Worm (Caenorhabditis elegans) whole organism, L4 larva: ENCODE results near the gene hrg-3.

Source experiments
- R02D3.7 ChIP-seq: fragments of 150-350 bp; sonication (generic microtip); optimal IDR thresholded peaks from 3 replicates; lab custom pipeline; 2014; ENCODE audit warnings: missing biosample characterization, missing genetic modification characterization
- ama-1 ChIP-seq: fragments of 150-350 bp; optimal IDR thresholded peaks from 2 replicates; lab custom pipeline; 2014; ENCODE audit warnings: inconsistent platforms, mixed read lengths
- ctbp-1 ChIP-seq: fragments of 200-800 bp; sonication (Bioruptor generic); IDR thresholded peaks from 2 replicates; pipeline ENCODE4 v1.3.6; 2022; ENCODE audit warnings: missing genetic modification reagents, missing genetic modification characterization, missing compliant biosample characterization
- lin-39 ChIP-seq: fragments of 150-350 bp; optimal IDR thresholded peaks from 2 replicates; lab custom pipeline; 2014; ENCODE audit warnings: missing biosample characterization, missing genetic modification reagents, missing genetic modification characterization
- pha-4 ChIP-seq, 2 experiments: fragments of 150-350 bp in 1 of 2; fragments of 200-800 bp in 1 of 2; sonication (Bioruptor generic) in 1 of 2; IDR thresholded peaks in 1 of 2; optimal IDR thresholded peaks in 1 of 2; 2 replicates each; pipeline versions ENCODE4 v1.3.6 to Lab custom; 2014 to 2022; ENCODE audit warnings: missing genetic modification characterization in 2 of 2, missing genetic modification reagents in 2 of 2, missing biosample characterization in 1 of 2, missing compliant biosample characterization in 1 of 2
- saeg-2 ChIP-seq: fragments of 200-800 bp; sonication (Bioruptor generic); IDR thresholded peaks from 2 replicates; pipeline ENCODE4 v1.3.6; 2022; ENCODE audit warnings: missing genetic modification reagents, missing genetic modification characterization, missing compliant biosample characterization
- skn-1 ChIP-seq: fragments of 150-350 bp; optimal IDR thresholded peaks from 2 replicates; lab custom pipeline; 2014; ENCODE audit warnings: missing biosample characterization, missing genetic modification characterization
- snpc-4 ChIP-seq: fragments of 150-350 bp; optimal IDR thresholded peaks from 2 replicates; lab custom pipeline; 2014; ENCODE audit warnings: missing biosample characterization, missing genetic modification characterization
- unc-62 ChIP-seq, 3 experiments: fragments of 150-350 bp in 1 of 3; sonication (generic microtip); optimal IDR thresholded peaks in 2 of 3; peaks in 1 of 3; 1 replicate in 1 of 3; 2 replicates in 2 of 3; lab custom pipeline; 2014 to 2017; ENCODE audit warnings: missing biosample characterization in 3 of 3, missing genetic modification characterization in 3 of 3, missing genetic modification reagents in 3 of 3, missing genotype in 1 of 3

DNA sequence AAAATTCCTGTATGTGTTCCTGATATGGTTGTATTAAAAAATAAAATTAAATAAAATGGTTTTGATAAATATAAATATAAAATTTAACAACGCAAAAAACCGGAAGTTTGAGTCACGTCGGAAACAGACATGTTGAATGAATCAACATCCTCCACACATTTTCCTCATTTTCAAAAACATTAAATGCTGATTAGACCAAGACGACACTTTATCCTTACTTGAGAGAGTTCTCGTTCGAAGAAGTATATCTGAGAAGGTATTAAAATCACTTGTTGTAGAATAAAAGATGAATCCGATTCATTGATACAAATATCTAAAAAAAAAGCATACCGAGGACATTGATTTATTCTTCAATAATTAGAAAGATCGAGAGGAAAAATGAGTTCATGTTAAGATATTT, 41.9 kb downstream of the hrg-3 start:
- peak in 1 of 2 experiments; percentile 61 for TF ChIP-seq unc-62 (GFP tag; optimal IDR thresholded peaks at IDR 0.05 in 1 of 2; lab: Kevin White, UChicago)
- TF ChIP-seq unc-62 (tag; optimal IDR thresholded peaks at IDR 0.05; lab: Kevin White, UChicago) = no peak
- no peak for TF ChIP-seq snpc-4 (tag; lab: Kevin White, UChicago)
- no peak for TF ChIP-seq lin-39 (tag; lab: Kevin White, UChicago)
- TF ChIP-seq ama-1 = no peak
- TF ChIP-seq ctbp-1 = no peak
- no peak for TF ChIP-seq saeg-2
- no peak for TF ChIP-seq pha-4 (GFP tag; IDR thresholded peaks at IDR 0.05; lab: Robert Waterston, UW)
- no peak for TF ChIP-seq pha-4 (tag; optimal IDR thresholded peaks at IDR 0.05; lab: Kevin White, UChicago)
- TF ChIP-seq R02D3.7 (tag; lab: Kevin White, UChicago) = no peak
- TF ChIP-seq skn-1 = no peak
